Worm (Caenorhabditis elegans) whole organism, midembryonic: ENCODE measurements around the gene cyp-33E1.

Source experiments
- T22C8.4 ChIP-seq: fragments of 200-800 bp; sonication (Bioruptor generic); IDR thresholded peaks from 2 replicates; pipeline ENCODE4 v1.3.6; 2022; ENCODE audit warnings: missing genetic modification characterization, missing compliant biosample characterization
- cog-1 ChIP-seq: sonication (generic microtip); optimal IDR thresholded peaks from 2 replicates; lab custom pipeline; 2016; ENCODE audit warnings: missing genetic modification characterization, missing compliant biosample characterization
- flt-1 ChIP-seq: fragments of 200-800 bp; sonication (Bioruptor generic); IDR thresholded peaks from 2 replicates; pipeline ENCODE4 v1.3.6; 2022; ENCODE audit warnings: missing genetic modification characterization, missing compliant biosample characterization
- klf-2 ChIP-seq: fragments of 200-800 bp; sonication (Bioruptor generic); conservative IDR thresholded peaks from 2 replicates; pipeline ENCODE4 v1.3.6; 2022; ENCODE audit warnings: missing genetic modification reagents, missing genetic modification characterization, missing compliant biosample characterization
- ref-1 ChIP-seq: fragments of 200-800 bp; sonication (Bioruptor generic); conservative IDR thresholded peaks from 2 replicates; pipeline ENCODE4 v1.3.6; 2022; ENCODE audit warnings: missing genetic modification reagents, missing genetic modification characterization, missing compliant biosample characterization

- TF ChIP-seq flt-1 (GFP tag; lab: Robert Waterston, UW) (no peak), cog-1 (tag; lab: Kevin White, UChicago) (no peak), ref-1 (GFP tag; lab: Robert Waterston, UW) (no peak), T22C8.4 (GFP tag; lab: Robert Waterston, UW) (no peak), klf-2 (GFP tag; lab: Robert Waterston, UW) (no peak)
Observed at ce11 chrIV:8697436-8697835, 49.0 kb upstream of the cyp-33E1 start, which contains the start of gene ttll-11.
